Worm (Caenorhabditis elegans): Measurements from ENCODE around the gene clec-204.

DNA sequence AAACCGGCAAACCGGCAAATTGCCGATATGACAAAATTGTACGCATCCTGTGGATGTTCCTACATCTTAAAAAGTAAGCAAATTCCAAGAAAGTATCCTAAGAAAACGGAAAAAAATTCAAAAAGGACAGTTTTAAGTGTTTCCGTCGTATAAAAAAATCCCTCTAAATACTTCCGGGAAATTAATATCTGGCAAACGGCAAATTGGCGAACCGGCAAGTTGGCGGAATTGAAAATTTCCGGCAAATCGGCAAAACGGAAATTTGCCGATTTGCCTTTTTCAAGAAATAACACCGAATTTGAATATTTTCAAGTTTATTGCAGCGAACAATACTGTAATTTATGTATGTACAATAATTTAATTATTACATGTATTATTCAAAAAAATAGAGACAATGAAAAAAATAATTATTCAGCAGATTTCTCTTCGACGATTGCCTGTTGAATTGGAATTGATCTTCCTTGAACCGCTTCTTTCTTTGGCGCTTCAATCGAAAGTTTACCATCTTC is 47.1 kb downstream of the clec-204 start:
- TF ChIP-seq dao-5 (tag; optimal IDR thresholded peaks at IDR 0.05) (no peak), W03F9.2 (tag; optimal IDR thresholded peaks at IDR 0.05) (peak; percentile 11), him-1 (tag; optimal IDR thresholded peaks at IDR 0.05) (no peak)
